Fruit fly (Drosophila melanogaster) whole organism, embryonic: Measurements from ENCODE around the gene SPARC.
A peak's percentile ranks its signal among the peaks of the same experiment; 100 is the strongest.

Experiments
- ATbp ChIP-seq: fragments of 200-800 bp; sonication (Bioruptor generic); optimal IDR thresholded peaks from 2 replicates; lab custom pipeline; 2017; ENCODE audit warnings: missing biosample characterization, mild to moderate bottlenecking, missing genetic modification characterization, missing genetic modification reagents
- Antp ChIP-seq: fragments of 200-800 bp; sonication (Bioruptor generic); optimal IDR thresholded peaks from 3 replicates; lab custom pipeline; 2016; ENCODE audit warnings: missing biosample characterization, missing genetic modification characterization
- Atf6 ChIP-seq: fragments of 200-800 bp; sonication (Bioruptor generic); IDR thresholded peaks from 2 replicates; pipeline ENCODE4 v1.3.6; 2022; ENCODE audit warnings: missing biosample characterization, missing genetic modification characterization
- B-H1 ChIP-seq: fragments of 200-800 bp; sonication (Bioruptor generic); IDR thresholded peaks from 3 replicates; pipeline ENCODE4 v1.3.6; 2022; ENCODE audit warnings: missing biosample characterization, missing genetic modification characterization
- CG10431 ChIP-seq: fragments of 200-800 bp; sonication (Bioruptor generic); optimal IDR thresholded peaks from 3 replicates; lab custom pipeline; 2018; ENCODE audit warnings: missing biosample characterization, mild to moderate bottlenecking, missing genetic modification characterization
- CG11093 ChIP-seq: fragments of 200-800 bp; sonication (Bioruptor generic); IDR thresholded peaks from 3 replicates; pipeline ENCODE4 v1.3.6; 2022; ENCODE audit warnings: missing biosample characterization, missing genetic modification characterization
- CG1233 ChIP-seq: fragments of 200-800 bp; sonication (Bioruptor generic); optimal IDR thresholded peaks from 4 replicates; lab custom pipeline; 2018; ENCODE audit warnings: missing biosample characterization, mild to moderate bottlenecking, missing genetic modification characterization
- CG13296 ChIP-seq: fragments of 200-800 bp; sonication (Bioruptor generic); optimal IDR thresholded peaks from 3 replicates; lab custom pipeline; 2018; ENCODE audit warnings: missing biosample characterization, mild to moderate bottlenecking, missing genetic modification characterization
- CG13624 ChIP-seq: fragments of 200-800 bp; sonication (Bioruptor generic); optimal IDR thresholded peaks from 2 replicates; lab custom pipeline; 2016; ENCODE audit warnings: missing biosample characterization, missing genetic modification characterization
- CG14965 ChIP-seq: fragments of 200-800 bp; sonication (Bioruptor generic); optimal IDR thresholded peaks from 2 replicates; lab custom pipeline; 2016; ENCODE audit warnings: missing biosample characterization, missing genetic modification characterization, borderline replicate concordance
- CG15073 ChIP-seq: fragments of 200-800 bp; sonication (Bioruptor generic); optimal IDR thresholded peaks from 2 replicates; lab custom pipeline; 2016; ENCODE audit warnings: missing biosample characterization, missing genetic modification characterization
- CG1647 ChIP-seq: fragments of 200-800 bp; sonication (Bioruptor generic); optimal IDR thresholded peaks from 3 replicates; lab custom pipeline; 2016; ENCODE audit warnings: missing biosample characterization, missing genetic modification characterization
- CG18619 ChIP-seq: fragments of 200-800 bp; sonication (Bioruptor generic); optimal IDR thresholded peaks from 3 replicates; lab custom pipeline; 2017; ENCODE audit warnings: missing biosample characterization, mild to moderate bottlenecking, missing genetic modification characterization
- CG2199 ChIP-seq: fragments of 200-800 bp; sonication (Bioruptor generic); IDR thresholded peaks from 3 replicates; pipeline ENCODE4 v1.3.6; 2022; ENCODE audit warnings: missing biosample characterization, missing genetic modification characterization
- CG31441 ChIP-seq: fragments of 200-800 bp; sonication (Bioruptor generic); IDR thresholded peaks from 2 replicates; pipeline ENCODE4 v1.3.6; 2022; ENCODE audit warnings: missing biosample characterization, missing genetic modification characterization
- CG3281 ChIP-seq: fragments of 200-800 bp; sonication (Bioruptor generic); optimal IDR thresholded peaks from 3 replicates; lab custom pipeline; 2017; ENCODE audit warnings: missing biosample characterization, mild to moderate bottlenecking, missing genetic modification characterization
- CG3847 ChIP-seq: fragments of 200-800 bp; sonication (Bioruptor generic); IDR thresholded peaks from 2 replicates; pipeline ENCODE4 v1.3.6; 2022; ENCODE audit warnings: missing biosample characterization, missing genetic modification characterization
- CG4424 ChIP-seq: fragments of 200-800 bp; sonication (Bioruptor generic); optimal IDR thresholded peaks from 3 replicates; lab custom pipeline; 2016; ENCODE audit warnings: missing biosample characterization, missing genetic modification characterization
- CG5953 ChIP-seq: fragments of 200-800 bp; sonication (Bioruptor generic); IDR thresholded peaks from 2 replicates; pipeline ENCODE4 v1.3.6; 2022; ENCODE audit warnings: missing biosample characterization, missing genetic modification characterization
- CG6683 ChIP-seq: fragments of 200-800 bp; sonication (Bioruptor generic); optimal IDR thresholded peaks from 2 replicates; lab custom pipeline; 2017; ENCODE audit warnings: missing biosample characterization, mild to moderate bottlenecking, missing genetic modification characterization, missing genetic modification reagents
- CG7271 ChIP-seq: fragments of 200-800 bp; sonication (Bioruptor generic); optimal IDR thresholded peaks from 2 replicates; lab custom pipeline; 2018; ENCODE audit warnings: missing biosample characterization, mild to moderate bottlenecking, missing genetic modification characterization, moderate library complexity
- Dfd ChIP-seq, 2 experiments: fragments of >200 bp; optimal IDR thresholded peaks; 2 replicates each; lab custom pipeline; 2017; ENCODE audit warnings: missing biosample characterization in 2 of 2, missing genetic modification characterization in 2 of 2
- Ets97D ChIP-seq: fragments of 200-800 bp; sonication (Bioruptor generic); optimal IDR thresholded peaks from 3 replicates; lab custom pipeline; 2016; ENCODE audit warnings: missing biosample characterization, missing genetic modification characterization
- HLH4C ChIP-seq: fragments of 200-800 bp; sonication (Bioruptor generic); IDR thresholded peaks from 3 replicates; pipeline ENCODE4 v1.3.6; 2022; ENCODE audit warnings: missing biosample characterization, missing genetic modification characterization; ENCODE audit not compliant: partially characterized antibody
- Lhr ChIP-seq: fragments of 200-800 bp; sonication (Bioruptor generic); optimal IDR thresholded peaks from 3 replicates; lab custom pipeline; 2017; ENCODE audit warnings: mild to moderate bottlenecking, missing biosample characterization, missing genetic modification reagents, missing genetic modification characterization
- Mad ChIP-seq: fragments of 200-800 bp; sonication (Bioruptor generic); optimal IDR thresholded peaks from 2 replicates; lab custom pipeline; 2016; ENCODE audit warnings: missing biosample characterization, missing genetic modification characterization
- Max ChIP-seq: fragments of 200-800 bp; sonication (Bioruptor generic); optimal IDR thresholded peaks from 2 replicates; lab custom pipeline; 2016; ENCODE audit warnings: missing biosample characterization, mild to moderate bottlenecking, missing genetic modification characterization
- Mes4 ChIP-seq: fragments of 200-800 bp; sonication (Bioruptor generic); optimal IDR thresholded peaks from 2 replicates; lab custom pipeline; 2016; ENCODE audit warnings: missing biosample characterization, missing genetic modification characterization
- NC2α ChIP-seq: fragments of 200-800 bp; sonication (Bioruptor generic); optimal IDR thresholded peaks from 2 replicates; lab custom pipeline; 2016; ENCODE audit warnings: missing biosample characterization, missing genetic modification characterization
- PHDP ChIP-seq: fragments of 200-800 bp; sonication (Bioruptor generic); optimal IDR thresholded peaks from 3 replicates; lab custom pipeline; 2018; ENCODE audit warnings: missing biosample characterization, mild to moderate bottlenecking, missing genetic modification characterization, moderate library complexity
- Ptx1 ChIP-seq: fragments of 200-800 bp; sonication (Bioruptor generic); IDR thresholded peaks from 2 replicates; pipeline ENCODE4 v1.3.6; 2022; ENCODE audit warnings: missing biosample characterization, missing genetic modification characterization
- Rx ChIP-seq: fragments of 200-800 bp; sonication (Bioruptor generic); IDR thresholded peaks from 2 replicates; pipeline ENCODE4 v1.3.6; 2022; ENCODE audit warnings: missing biosample characterization, missing genetic modification characterization
- Sox102F ChIP-seq: fragments of 200-800 bp; sonication (Bioruptor generic); optimal IDR thresholded peaks from 2 replicates; lab custom pipeline; 2018; ENCODE audit warnings: missing biosample characterization, mild to moderate bottlenecking, missing genetic modification characterization, moderate library complexity
- Sry-δ ChIP-seq: fragments of 200-800 bp; sonication (Bioruptor generic); optimal IDR thresholded peaks from 2 replicates; lab custom pipeline; 2016; ENCODE audit warnings: missing biosample characterization, missing genetic modification characterization
- amos ChIP-seq: fragments of 200-800 bp; sonication (Bioruptor generic); IDR thresholded peaks from 2 replicates; pipeline ENCODE4 v1.3.6; 2022; ENCODE audit warnings: missing biosample characterization, missing genetic modification characterization; ENCODE audit not compliant: partially characterized antibody
- bbx ChIP-seq: fragments of 200-800 bp; sonication (Bioruptor generic); IDR thresholded peaks from 2 replicates; pipeline ENCODE4 v1.3.6; 2022; ENCODE audit warnings: missing biosample characterization, missing genetic modification characterization; ENCODE audit not compliant: partially characterized antibody
- br ChIP-seq: fragments of >200 bp; optimal IDR thresholded peaks from 2 replicates; lab custom pipeline; 2017
- corto ChIP-seq: fragments of 200-800 bp; sonication (Bioruptor generic); optimal IDR thresholded peaks from 2 replicates; lab custom pipeline; 2016; ENCODE audit warnings: missing biosample characterization, mild to moderate bottlenecking, missing genetic modification characterization, moderate library complexity
- cwo ChIP-seq: fragments of 200-800 bp; sonication (Bioruptor generic); optimal IDR thresholded peaks from 3 replicates; lab custom pipeline; 2017; ENCODE audit warnings: missing biosample characterization, missing genetic modification characterization, mild to moderate bottlenecking, moderate library complexity, missing genetic modification reagents
- gro ChIP-seq: fragments of 200-800 bp; sonication (Bioruptor generic); optimal IDR thresholded peaks from 2 replicates; lab custom pipeline; 2016; ENCODE audit warnings: missing biosample characterization, missing genetic modification characterization
- hb ChIP-seq: fragments of 200-800 bp; sonication (Bioruptor generic); IDR thresholded peaks from 3 replicates; pipeline ENCODE4 v1.3.6; 2022; ENCODE audit warnings: missing biosample characterization, missing genetic modification characterization; ENCODE audit not compliant: partially characterized antibody
- hth ChIP-seq: fragments of >200 bp; optimal IDR thresholded peaks from 2 replicates; lab custom pipeline; 2017; ENCODE audit warnings: inconsistent platforms
- prd ChIP-seq, 3 experiments: fragments of >200 bp in 2 of 3; fragments of 200-800 bp in 1 of 3; sonication (Bioruptor generic) in 1 of 3; optimal IDR thresholded peaks in 2 of 3; IDR thresholded peaks in 1 of 3; 2 replicates in 2 of 3; 3 replicates in 1 of 3; pipeline versions ENCODE4 v1.3.6 to Lab custom; 2017 to 2022; ENCODE audit warnings: missing biosample characterization in 1 of 3, missing genetic modification characterization in 1 of 3
- ro ChIP-seq: fragments of 200-800 bp; sonication (Bioruptor generic); IDR thresholded peaks from 2 replicates; pipeline ENCODE4 v1.3.6; 2022; ENCODE audit warnings: missing biosample characterization, missing genetic modification characterization
- slp2 ChIP-seq: fragments of 200-800 bp; sonication (Bioruptor generic); optimal IDR thresholded peaks from 2 replicates; lab custom pipeline; 2016; ENCODE audit warnings: missing biosample characterization, missing genetic modification characterization
- sob ChIP-seq: fragments of 200-800 bp; sonication (Bioruptor generic); IDR thresholded peaks from 2 replicates; pipeline ENCODE4 v1.3.6; 2022; ENCODE audit warnings: missing biosample characterization, missing genetic modification characterization
- stc ChIP-seq: fragments of 200-800 bp; sonication (Bioruptor generic); IDR thresholded peaks from 2 replicates; pipeline ENCODE4 v1.3.6; 2022; ENCODE audit warnings: missing biosample characterization, missing genetic modification characterization
- tx ChIP-seq: fragments of 200-800 bp; sonication (Bioruptor generic); optimal IDR thresholded peaks from 2 replicates; lab custom pipeline; 2016; ENCODE audit warnings: missing biosample characterization, missing genetic modification characterization
- unc-4 ChIP-seq: fragments of 200-800 bp; sonication (Bioruptor generic); IDR thresholded peaks from 2 replicates; pipeline ENCODE4 v1.3.6; 2022; ENCODE audit warnings: missing biosample characterization, missing genetic modification characterization; ENCODE audit not compliant: partially characterized antibody
- vfl ChIP-seq: fragments of 200-800 bp; sonication (Bioruptor generic); optimal IDR thresholded peaks from 2 replicates; lab custom pipeline; 2016; ENCODE audit warnings: missing biosample characterization, missing genetic modification characterization
- zen2 ChIP-seq: fragments of 200-800 bp; sonication (Bioruptor generic); IDR thresholded peaks from 3 replicates; pipeline ENCODE4 v1.3.6; 2022; ENCODE audit warnings: missing biosample characterization, missing genetic modification characterization; ENCODE audit not compliant: partially characterized antibody
- zfh1 ChIP-seq: fragments of 200-800 bp; sonication (Bioruptor generic); IDR thresholded peaks from 3 replicates; pipeline ENCODE4 v1.3.6; 2022; ENCODE audit warnings: missing biosample characterization, missing genetic modification characterization

The SPARC gene

dm6 chr3R:26853699-26854098 lies 18.1 kb downstream of the SPARC start (continued):
- no peak for TF ChIP-seq HLH4C (GFP tag; lab: Robert Waterston, UW)
- no peak for TF ChIP-seq CG1647 (GFP tag; lab: Kevin White, UChicago)
- TF ChIP-seq slp2 (GFP tag; lab: Kevin White, UChicago) = no peak
- TF ChIP-seq ATbp = no peak
- no peak for TF ChIP-seq hth
- TF ChIP-seq Sox102F (GFP tag; lab: Kevin White, UChicago) = peak; percentile 23
- TF ChIP-seq CG15073 = no peak
- TF ChIP-seq prd (optimal IDR thresholded peaks at IDR 0.05; lab: Kevin White, UChicago) = no peak
- peak; percentile 57; the same call in 2 of the 3 replicates for TF ChIP-seq prd (GFP tag; IDR thresholded peaks at IDR 0.05; lab: Robert Waterston, UW)
- TF ChIP-seq PHDP (tag; lab: Kevin White, UChicago) = no peak
- TF ChIP-seq tx (GFP tag; lab: Kevin White, UChicago) = no peak
- TF ChIP-seq CG13296 = no peak
- no peak for TF ChIP-seq Antp (GFP tag; lab: Kevin White, UChicago)
- TF ChIP-seq Lhr (GFP tag; lab: Kevin White, UChicago) = no peak
- TF ChIP-seq Atf6 (GFP tag; lab: Robert Waterston, UW) = peak; percentile 44; the same call in 1 of the 2 replicates
- 0 out of 3 replicates have a peak, but pooled peaks have one; percentile 15 for TF ChIP-seq B-H1 (GFP tag; lab: Robert Waterston, UW)
- TF ChIP-seq stc (GFP tag; lab: Robert Waterston, UW) = no peak
- peak; percentile 58 for TF ChIP-seq ro (GFP tag; lab: Robert Waterston, UW)
- TF ChIP-seq CG31441 (GFP tag; lab: Robert Waterston, UW) = no peak
- no peak for TF ChIP-seq CG7271
- TF ChIP-seq unc-4 = no peak
- no peak for TF ChIP-seq CG14965 (GFP tag; lab: Kevin White, UChicago)
- TF ChIP-seq CG11093 = no peak
- TF ChIP-seq bbx (GFP tag; lab: Robert Waterston, UW) = no peak
- TF ChIP-seq zfh1 (GFP tag; lab: Robert Waterston, UW) = peak; percentile 55; the same call in 2 of the 3 replicates
- TF ChIP-seq CG10431 = no peak
- TF ChIP-seq gro (GFP tag; lab: Kevin White, UChicago) = no peak
- TF ChIP-seq Mad (GFP tag; lab: Kevin White, UChicago) = no peak
- TF ChIP-seq corto (GFP tag; lab: Kevin White, UChicago) = no peak
- no peak for TF ChIP-seq CG3281 (GFP tag; lab: Kevin White, UChicago)
- TF ChIP-seq zen2 (GFP tag; lab: Robert Waterston, UW) = no peak
- TF ChIP-seq CG4424 = no peak
- TF ChIP-seq CG3847 (GFP tag; lab: Robert Waterston, UW) = no peak; the same call in 1 of the 2 replicates
- no peak for TF ChIP-seq amos (GFP tag; lab: Robert Waterston, UW)
- TF ChIP-seq CG2199 (GFP tag; lab: Robert Waterston, UW) = no peak
- TF ChIP-seq Ets97D = no peak
- no peak for TF ChIP-seq NC2α
- no peak for TF ChIP-seq cwo (GFP tag; lab: Kevin White, UChicago)
- no peak for TF ChIP-seq CG5953 (GFP tag; lab: Robert Waterston, UW)
- no peak for TF ChIP-seq CG6683 (GFP tag; lab: Kevin White, UChicago)
- no peak for TF ChIP-seq br (lab: Kevin White, UChicago)
- no peak for TF ChIP-seq Mes4 (GFP tag; lab: Kevin White, UChicago)
- peak; percentile 49 for TF ChIP-seq Ptx1 (GFP tag; lab: Robert Waterston, UW)
- no peak for TF ChIP-seq CG13624 (GFP tag; lab: Kevin White, UChicago)
- no peak for TF ChIP-seq sob (GFP tag; lab: Robert Waterston, UW)
- no peak for TF ChIP-seq Dfd (GFP tag; optimal IDR thresholded peaks at IDR 0.05; lab: Kevin White, UChicago)
- no peak for TF ChIP-seq CG18619 (GFP tag; lab: Kevin White, UChicago)
- TF ChIP-seq Rx (GFP tag; lab: Robert Waterston, UW) = 0 out of 2 replicates have a peak, but pooled peaks have one; percentile 11
- no peak for TF ChIP-seq vfl (GFP tag; lab: Kevin White, UChicago)
- TF ChIP-seq Max = no peak
- no peak for TF ChIP-seq hb
- TF ChIP-seq Sry-δ = no peak
- no peak for TF ChIP-seq CG1233 (GFP tag; lab: Kevin White, UChicago)
